Worm (Caenorhabditis elegans): ENCODE measurements around the gene irld-1.

ce11 chrV:4356047-4356612 lies 19.6 kb downstream of the irld-1 start:
- TF ChIP-seq snpc-4 (GFP tag; optimal IDR thresholded peaks at IDR 0.05) = no peak
- no peak for TF ChIP-seq snpc-4 (tag; optimal IDR thresholded peaks at IDR 0.05)
- TF ChIP-seq cebp-1 (GFP tag; IDR thresholded peaks at IDR 0.05) = no peak
- no peak for TF ChIP-seq cebp-1 (tag; optimal IDR thresholded peaks at IDR 0.05)
- TF ChIP-seq mel-28 (tag; optimal IDR thresholded peaks at IDR 0.05; ENCODE audit: borderline replicate concordance) = no peak
- TF ChIP-seq C06A6.2 (GFP tag; conservative IDR thresholded peaks at IDR 0.05) = no peak
- no peak for TF ChIP-seq ama-1 (optimal IDR thresholded peaks at IDR 0.05)
- TF ChIP-seq ama-1 (GFP tag; optimal IDR thresholded peaks at IDR 0.05) = no peak
- TF ChIP-seq pha-4 (tag; optimal IDR thresholded peaks at IDR 0.05) = no peak
- TF ChIP-seq C17E4.6 (GFP tag; IDR thresholded peaks at IDR 0.05) = no peak
- no peak for TF ChIP-seq dpff-1 (tag; optimal IDR thresholded peaks at IDR 0.05)
- no peak for TF ChIP-seq unc-62 (GFP tag; optimal IDR thresholded peaks at IDR 0.05)
- no peak for TF ChIP-seq mcd-1 (GFP tag; IDR thresholded peaks at IDR 0.05)

All from whole organism, young adult.